Fruit fly (Drosophila melanogaster): ENCODE results near the gene CG10337.

DNA sequence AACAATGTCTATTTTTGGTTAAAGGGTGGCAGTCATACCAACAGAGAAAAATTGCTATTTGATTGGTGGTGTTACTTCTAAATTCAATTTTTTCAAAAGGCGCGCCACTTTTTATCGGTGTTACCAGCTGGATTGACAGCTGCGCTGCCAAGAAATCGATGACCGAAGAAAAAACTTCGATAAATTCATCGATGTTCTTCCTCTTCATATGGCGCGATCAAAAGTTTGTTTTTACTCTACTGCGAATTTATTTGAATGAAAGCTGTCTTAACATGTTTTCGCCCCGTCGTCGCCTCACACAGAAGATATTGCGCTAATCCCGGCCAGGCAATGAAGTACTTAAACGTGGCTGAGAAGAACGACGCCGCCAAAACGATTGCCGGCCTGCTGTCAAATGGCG lies 48.8 kb downstream of the CG10337 start, which contains the start of gene Top3alpha:
- no peak for TF ChIP-seq Hr78 (GFP tag; optimal IDR thresholded peaks at IDR 0.05)
- no peak for TF ChIP-seq foxo (GFP tag; optimal IDR thresholded peaks at IDR 0.05)
